Fruit fly (Drosophila melanogaster) whole organism, prepupa: Measurements from ENCODE around the gene HINT1.
A peak's percentile ranks its signal among the peaks of the same experiment; 100 is the strongest.

Experiments used
- Blimp-1 ChIP-seq: fragments of 200-800 bp; sonication (Bioruptor generic); optimal IDR thresholded peaks from 3 replicates; lab custom pipeline; 2017; ENCODE audit warnings: missing biosample characterization, missing genetic modification characterization, mild to moderate bottlenecking, moderate library complexity, missing genetic modification reagents
- CG10669 ChIP-seq: fragments of 200-800 bp; sonication (Bioruptor generic); optimal IDR thresholded peaks from 3 replicates; lab custom pipeline; 2018; ENCODE audit warnings: missing biosample characterization, mild to moderate bottlenecking, missing genetic modification characterization, moderate library complexity
- CG11294 ChIP-seq: fragments of 200-800 bp; sonication (Bioruptor generic); IDR thresholded peaks from 2 replicates; pipeline ENCODE4 v1.3.6; 2022; ENCODE audit warnings: missing biosample characterization, missing genetic modification characterization
- CG11902 ChIP-seq: fragments of 200-800 bp; sonication (Bioruptor generic); optimal IDR thresholded peaks from 3 replicates; lab custom pipeline; 2016; ENCODE audit warnings: missing biosample characterization, missing genetic modification characterization
- CG15336 ChIP-seq: fragments of 200-800 bp; sonication (Bioruptor generic); IDR thresholded peaks from 2 replicates; pipeline ENCODE4 v1.3.6; 2022; ENCODE audit warnings: missing biosample characterization, missing genetic modification characterization
- CG1621 ChIP-seq: fragments of 200-800 bp; sonication (Bioruptor generic); optimal IDR thresholded peaks from 3 replicates; lab custom pipeline; 2018; ENCODE audit warnings: missing biosample characterization, mild to moderate bottlenecking, missing genetic modification characterization
- CG16779 ChIP-seq: fragments of 200-800 bp; sonication (Bioruptor generic); optimal IDR thresholded peaks from 3 replicates; lab custom pipeline; 2017; ENCODE audit warnings: missing biosample characterization, mild to moderate bottlenecking, missing genetic modification characterization
- CG31627 ChIP-seq: fragments of 200-800 bp; sonication (Bioruptor generic); optimal IDR thresholded peaks from 3 replicates; lab custom pipeline; 2016; ENCODE audit warnings: missing biosample characterization, missing genetic modification characterization
- CG32006 ChIP-seq: fragments of 200-800 bp; sonication (Bioruptor generic); optimal IDR thresholded peaks from 3 replicates; lab custom pipeline; 2017; ENCODE audit warnings: missing biosample characterization, mild to moderate bottlenecking, missing genetic modification characterization
- CG3919 ChIP-seq: fragments of 200-800 bp; sonication (Bioruptor generic); optimal IDR thresholded peaks from 3 replicates; lab custom pipeline; 2016; ENCODE audit warnings: missing biosample characterization, missing genetic modification characterization
- CG4318 ChIP-seq: fragments of 200-800 bp; sonication (Bioruptor generic); optimal IDR thresholded peaks from 3 replicates; lab custom pipeline; 2017; ENCODE audit warnings: missing biosample characterization, mild to moderate bottlenecking, missing genetic modification characterization
- CG6163 ChIP-seq: fragments of 200-800 bp; sonication (Bioruptor generic); IDR thresholded peaks from 3 replicates; pipeline ENCODE4 v1.3.6; 2022; ENCODE audit warnings: missing biosample characterization, missing genetic modification characterization
- CG6276 ChIP-seq: fragments of 200-800 bp; sonication (Bioruptor generic); optimal IDR thresholded peaks from 2 replicates; lab custom pipeline; 2017; ENCODE audit warnings: missing biosample characterization, mild to moderate bottlenecking, missing genetic modification characterization
- CG6792 ChIP-seq: fragments of 200-800 bp; sonication (Bioruptor generic); optimal IDR thresholded peaks from 3 replicates; lab custom pipeline; 2016; ENCODE audit warnings: missing biosample characterization, missing genetic modification characterization
- CG6808 ChIP-seq: fragments of 200-800 bp; sonication (Bioruptor generic); optimal IDR thresholded peaks from 3 replicates; lab custom pipeline; 2017; ENCODE audit warnings: missing biosample characterization, missing genetic modification characterization, mild to moderate bottlenecking, moderate library complexity, missing genetic modification reagents
- CG6854 ChIP-seq: fragments of 200-800 bp; sonication (Bioruptor generic); optimal IDR thresholded peaks from 2 replicates; lab custom pipeline; 2017; ENCODE audit warnings: missing biosample characterization, mild to moderate bottlenecking, missing genetic modification characterization
- CG8119 ChIP-seq: fragments of 200-800 bp; sonication (Bioruptor generic); IDR thresholded peaks from 3 replicates; pipeline ENCODE4 v1.3.6; 2022; ENCODE audit warnings: missing biosample characterization, missing genetic modification characterization
- CG8319 ChIP-seq: fragments of 200-800 bp; sonication (Bioruptor generic); optimal IDR thresholded peaks from 3 replicates; lab custom pipeline; 2016; ENCODE audit warnings: missing biosample characterization, missing genetic modification characterization
- CG8632 ChIP-seq: fragments of 200-800 bp; sonication (Bioruptor generic); optimal IDR thresholded peaks from 3 replicates; lab custom pipeline; 2016; ENCODE audit warnings: missing biosample characterization, missing genetic modification characterization
- Eip75B ChIP-seq: fragments of 200-800 bp; sonication (Bioruptor generic); optimal IDR thresholded peaks from 3 replicates; lab custom pipeline; 2016; ENCODE audit warnings: missing biosample characterization, missing genetic modification characterization
- Eip78C ChIP-seq: fragments of 200-800 bp; sonication (Bioruptor generic); peaks from one replicate; lab custom pipeline; 2016; ENCODE audit warnings: missing biosample characterization, missing genetic modification characterization
- Ets21C ChIP-seq: fragments of 200-800 bp; sonication (Bioruptor generic); optimal IDR thresholded peaks from 3 replicates; lab custom pipeline; 2016; ENCODE audit warnings: missing biosample characterization, missing genetic modification characterization
- Ets96B ChIP-seq: fragments of 200-800 bp; optimal IDR thresholded peaks from 2 replicates; lab custom pipeline; 2019; ENCODE audit warnings: missing biosample characterization, mild to moderate bottlenecking, missing genetic modification characterization, moderate library complexity
- Hr38 ChIP-seq: sonication (Bioruptor generic); optimal IDR thresholded peaks from 2 replicates; lab custom pipeline; 2016; ENCODE audit warnings: missing biosample characterization, missing genetic modification characterization
- Hr39 ChIP-seq: fragments of 200-800 bp; sonication (Bioruptor generic); optimal IDR thresholded peaks from 2 replicates; lab custom pipeline; 2016; ENCODE audit warnings: missing biosample characterization, missing genetic modification characterization
- Hr4 ChIP-seq: fragments of 200-800 bp; sonication (Bioruptor generic); optimal IDR thresholded peaks from 3 replicates; lab custom pipeline; 2016; ENCODE audit warnings: missing biosample characterization, missing genetic modification characterization
- Met ChIP-seq: fragments of 200-800 bp; sonication (Bioruptor generic); optimal IDR thresholded peaks from 3 replicates; lab custom pipeline; 2016; ENCODE audit warnings: missing biosample characterization, missing genetic modification characterization
- OdsH ChIP-seq: fragments of 200-800 bp; sonication (Bioruptor generic); optimal IDR thresholded peaks from 3 replicates; lab custom pipeline; 2016; ENCODE audit warnings: missing biosample characterization, missing genetic modification characterization
- Smox ChIP-seq: fragments of 200-800 bp; sonication (Bioruptor generic); optimal IDR thresholded peaks from 3 replicates; lab custom pipeline; 2016; ENCODE audit warnings: missing biosample characterization, missing genetic modification characterization
- Sox102F ChIP-seq: fragments of 200-800 bp; sonication (Bioruptor generic); optimal IDR thresholded peaks from 2 replicates; lab custom pipeline; 2016; ENCODE audit warnings: missing biosample characterization, mild to moderate bottlenecking, missing genetic modification characterization
- Sox14 ChIP-seq: fragments of 200-800 bp; sonication (Bioruptor generic); optimal IDR thresholded peaks from 3 replicates; lab custom pipeline; 2016; ENCODE audit warnings: missing biosample characterization, missing genetic modification characterization
- Sox15 ChIP-seq: fragments of 200-800 bp; sonication (Bioruptor generic); optimal IDR thresholded peaks from 3 replicates; lab custom pipeline; 2016; ENCODE audit warnings: missing biosample characterization, missing genetic modification characterization
- achi ChIP-seq: fragments of 200-800 bp; sonication (Bioruptor generic); optimal IDR thresholded peaks from 3 replicates; lab custom pipeline; 2016; ENCODE audit warnings: missing biosample characterization, missing genetic modification characterization
- cyc ChIP-seq: fragments of 200-800 bp; sonication (Bioruptor generic); optimal IDR thresholded peaks from 3 replicates; lab custom pipeline; 2016; ENCODE audit warnings: missing biosample characterization, missing genetic modification characterization
- dac ChIP-seq: fragments of 200-800 bp; sonication (Bioruptor generic); optimal IDR thresholded peaks from 2 replicates; lab custom pipeline; 2017; ENCODE audit warnings: missing biosample characterization, mild to moderate bottlenecking, missing genetic modification characterization
- dsx ChIP-seq: fragments of 200-800 bp; optimal IDR thresholded peaks from 3 replicates; lab custom pipeline; 2019; ENCODE audit warnings: missing biosample characterization, mild to moderate bottlenecking, missing genetic modification characterization, moderate library complexity; ENCODE audit not compliant: poor library complexity, severe bottlenecking
- eg ChIP-seq: fragments of 200-800 bp; sonication (Bioruptor generic); IDR thresholded peaks from 3 replicates; pipeline ENCODE4 v1.3.6; 2022; ENCODE audit warnings: missing biosample characterization, missing genetic modification characterization
- esn ChIP-seq: fragments of 200-800 bp; sonication (Bioruptor generic); optimal IDR thresholded peaks from 2 replicates; lab custom pipeline; 2016; ENCODE audit warnings: missing biosample characterization, mild to moderate bottlenecking, missing genetic modification characterization, moderate library complexity
- fd85E ChIP-seq: fragments of 200-800 bp; sonication (Bioruptor generic); optimal IDR thresholded peaks from 3 replicates; lab custom pipeline; 2016; ENCODE audit warnings: missing biosample characterization, missing genetic modification characterization
- fkh ChIP-seq: fragments of 200-800 bp; sonication (Bioruptor generic); optimal IDR thresholded peaks from 3 replicates; lab custom pipeline; 2017; ENCODE audit warnings: missing biosample characterization, mild to moderate bottlenecking, missing genetic modification characterization, moderate library complexity
- net ChIP-seq: fragments of 200-800 bp; sonication (Bioruptor generic); optimal IDR thresholded peaks from 3 replicates; lab custom pipeline; 2016; ENCODE audit warnings: missing biosample characterization, missing genetic modification characterization
- pdm3 ChIP-seq: fragments of 200-800 bp; sonication (Bioruptor generic); optimal IDR thresholded peaks from 3 replicates; lab custom pipeline; 2016; ENCODE audit warnings: missing biosample characterization, missing genetic modification characterization
- spab ChIP-seq: fragments of 200-800 bp; sonication (Bioruptor generic); optimal IDR thresholded peaks from 2 replicates; lab custom pipeline; 2017; ENCODE audit warnings: missing biosample characterization, mild to moderate bottlenecking, missing genetic modification characterization, missing genetic modification reagents
- ss ChIP-seq, 2 experiments: fragments of 200-800 bp; sonication (Bioruptor generic); optimal IDR thresholded peaks; 2 replicates in 1 of 2; 3 replicates in 1 of 2; lab custom pipeline; 2017 to 2018; ENCODE audit warnings: mild to moderate bottlenecking in 2 of 2, missing biosample characterization in 2 of 2, missing genetic modification characterization in 2 of 2, moderate library complexity in 1 of 2
- topi ChIP-seq: fragments of 200-800 bp; sonication (Bioruptor generic); optimal IDR thresholded peaks from 3 replicates; lab custom pipeline; 2016; ENCODE audit warnings: missing biosample characterization, missing genetic modification characterization
- vri ChIP-seq: fragments of 200-800 bp; sonication (Bioruptor generic); optimal IDR thresholded peaks from 3 replicates; lab custom pipeline; 2016; ENCODE audit warnings: missing biosample characterization, mild to moderate bottlenecking, missing genetic modification characterization

The HINT1 gene

DNA sequence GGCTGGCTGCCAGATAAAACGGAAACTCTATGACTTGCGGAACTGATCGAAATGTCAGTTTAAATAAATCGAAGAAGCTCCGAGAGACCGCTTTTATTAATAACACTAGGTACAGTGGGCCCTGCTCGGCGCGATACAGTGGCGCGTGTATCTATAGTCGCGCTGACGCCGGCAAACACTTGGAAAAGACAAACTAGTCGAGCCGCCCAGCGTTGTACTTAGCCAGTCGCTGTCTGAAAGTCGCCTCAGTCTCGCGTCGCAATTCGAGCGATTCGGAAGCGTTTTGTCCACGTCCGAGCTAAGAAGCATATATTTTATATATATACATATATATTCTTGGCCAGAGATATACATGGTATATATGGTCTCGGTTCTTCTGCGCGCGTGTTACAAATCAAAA lies 40.1 kb upstream of the HINT1 start:
- TF ChIP-seq CG31627 (no peak), CG16779 (no peak), net (GFP tag; lab: Kevin White, UChicago) (peak; percentile 17), Hr39 (no peak), dsx (GFP tag; lab: Kevin White, UChicago) (peak; percentile 3), Hr38 (no peak), achi (GFP tag; lab: Kevin White, UChicago) (peak; percentile 35), CG32006 (GFP tag; lab: Kevin White, UChicago) (peak; percentile 54), fkh (GFP tag; lab: Kevin White, UChicago) (no peak), esn (GFP tag; lab: Kevin White, UChicago) (no peak), CG8632 (GFP tag; lab: Kevin White, UChicago) (no peak), CG11294 (peak; percentile 48; the same call in 1 of the 2 replicates), CG10669 (GFP tag; lab: Kevin White, UChicago) (no peak), CG6808 (GFP tag; lab: Kevin White, UChicago) (peak; percentile 24), Sox102F (GFP tag; lab: Kevin White, UChicago) (no peak), CG6854 (no peak), CG6163 (GFP tag; lab: Robert Waterston, UW) (peak; percentile 66; the same call in 2 of the 3 replicates), ss (GFP tag; optimal IDR thresholded peaks at IDR 0.05; lab: Kevin White, UChicago) (peak in 1 of 2 experiments; percentile 20), Eip78C (GFP tag; lab: Kevin White, UChicago) (peak; percentile 28), fd85E (GFP tag; lab: Kevin White, UChicago) (no peak), topi (no peak), CG11902 (GFP tag; lab: Kevin White, UChicago) (no peak), Blimp-1 (GFP tag; lab: Kevin White, UChicago) (no peak), Ets96B (tag; lab: Kevin White, UChicago) (no peak), OdsH (peak; percentile 17), CG8119 (GFP tag; lab: Robert Waterston, UW) (no peak), dac (no peak), cyc (GFP tag; lab: Kevin White, UChicago) (no peak), Met (no peak), pdm3 (GFP tag; lab: Kevin White, UChicago) (peak; percentile 24), Hr4 (GFP tag; lab: Kevin White, UChicago) (peak; percentile 44), Smox (GFP tag; lab: Kevin White, UChicago) (no peak), eg (peak; percentile 57; the same call in 2 of the 3 replicates)

DNA sequence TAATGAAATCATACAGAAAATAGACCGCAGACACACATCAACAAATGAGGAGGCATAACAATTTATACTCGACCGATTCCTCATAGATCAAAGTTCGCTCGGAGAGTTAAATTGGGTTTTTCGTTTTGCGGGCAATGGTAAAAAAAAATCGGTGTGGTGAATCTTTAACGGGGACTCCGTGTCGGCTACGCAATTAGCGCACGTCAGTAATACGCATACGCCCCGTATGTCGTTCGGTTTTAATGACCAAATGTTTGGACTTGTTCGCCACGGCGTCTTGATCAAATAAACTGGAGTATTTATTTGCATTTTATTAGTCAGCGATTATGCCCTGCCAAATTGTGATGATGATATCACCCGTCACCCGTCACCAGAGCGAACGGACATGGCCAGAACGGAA lies 39.2 kb upstream of the HINT1 start:
- no peak for TF ChIP-seq CG3919 (GFP tag; lab: Kevin White, UChicago)
- TF ChIP-seq Hr38 = no peak
- peak; percentile 3 for TF ChIP-seq Eip78C (GFP tag; lab: Kevin White, UChicago)
- TF ChIP-seq, all 60 proteins: peak for 1

DNA sequence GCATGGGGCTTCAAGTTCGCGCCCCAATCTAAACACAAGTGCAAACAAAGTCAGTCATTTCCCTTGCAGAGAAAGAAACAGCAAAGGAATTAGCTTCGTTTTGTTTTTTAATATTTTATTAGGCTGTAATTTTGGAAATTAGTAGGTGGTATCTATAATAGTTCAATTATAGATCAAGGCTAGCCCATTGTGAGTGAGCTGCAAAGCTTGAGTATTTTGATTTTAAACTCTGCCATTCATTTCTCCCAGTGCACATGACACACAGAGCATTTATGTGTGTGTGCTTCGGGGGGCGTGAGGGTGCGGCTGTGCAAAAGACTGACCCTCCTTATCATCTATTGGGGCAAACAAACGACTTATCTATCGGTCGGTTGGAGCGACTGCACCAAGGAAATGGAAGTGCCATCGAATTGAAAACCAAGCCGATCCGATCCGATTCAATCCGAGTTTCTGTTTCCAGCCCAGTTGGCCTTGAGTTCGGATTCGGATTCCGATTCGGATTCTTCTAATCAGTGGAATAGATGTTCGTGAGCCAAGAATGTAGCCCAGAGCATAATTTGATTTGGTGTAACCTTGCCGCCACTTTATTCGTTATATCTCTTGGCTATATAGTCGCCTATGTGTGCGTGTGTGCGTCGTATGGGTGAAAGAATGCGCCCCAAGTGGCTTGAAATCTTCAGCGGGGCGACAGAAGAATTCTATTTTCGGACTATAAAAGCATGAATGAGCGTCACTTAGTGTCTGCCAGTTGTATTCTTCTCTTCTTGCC lies 38.4 kb upstream of the HINT1 start:
- TF ChIP-seq CG10669 (GFP tag; lab: Kevin White, UChicago) (no peak), spab (GFP tag; lab: Kevin White, UChicago) (no peak), CG4318 (GFP tag; lab: Kevin White, UChicago) (peak; percentile 21), CG32006 (GFP tag; lab: Kevin White, UChicago) (peak; percentile 72), CG6792 (GFP tag; lab: Kevin White, UChicago) (no peak), CG15336 (GFP tag; lab: Robert Waterston, UW) (peak; percentile 47), fd85E (GFP tag; lab: Kevin White, UChicago) (no peak), CG6276 (peak; percentile 46), CG8119 (GFP tag; lab: Robert Waterston, UW) (peak; percentile 52), Eip78C (GFP tag; lab: Kevin White, UChicago) (peak; percentile 53), Ets21C (no peak), CG11902 (GFP tag; lab: Kevin White, UChicago) (no peak), Sox15 (GFP tag; lab: Kevin White, UChicago) (no peak), esn (GFP tag; lab: Kevin White, UChicago) (no peak), vri (GFP tag; lab: Kevin White, UChicago) (no peak), CG31627 (no peak), CG8632 (GFP tag; lab: Kevin White, UChicago) (no peak), Ets96B (tag; lab: Kevin White, UChicago) (no peak), Eip75B (no peak), CG6854 (no peak), net (GFP tag; lab: Kevin White, UChicago) (no peak), CG1621 (tag; lab: Kevin White, UChicago) (no peak), pdm3 (GFP tag; lab: Kevin White, UChicago) (peak; percentile 21), CG8319 (GFP tag; lab: Kevin White, UChicago) (no peak), Hr4 (GFP tag; lab: Kevin White, UChicago) (peak; percentile 73), Sox14 (GFP tag; lab: Kevin White, UChicago) (peak; percentile 24)
